Worm (Caenorhabditis elegans) whole organism, L3 larva: ENCODE measurements around the gene C13F10.5.

Experiments used
- R02D3.7 ChIP-seq: fragments of 150-350 bp; optimal IDR thresholded peaks from 2 replicates; lab custom pipeline; 2014; ENCODE audit warnings: missing biosample characterization, missing genetic modification characterization
- ZK546.5 ChIP-seq: sonication (generic microtip); optimal IDR thresholded peaks from 2 replicates; lab custom pipeline; 2017; ENCODE audit warnings: missing biosample characterization, missing genetic modification characterization
- ama-1 ChIP-seq: fragments of 150-350 bp; optimal IDR thresholded peaks from 2 replicates; lab custom pipeline; 2018
- ceh-16 ChIP-seq: sonication (generic microtip); optimal IDR thresholded peaks from 2 replicates; lab custom pipeline; 2017; ENCODE audit warnings: missing biosample characterization, missing genetic modification characterization
- ceh-28 ChIP-seq: fragments of 150-350 bp; optimal IDR thresholded peaks from 2 replicates; lab custom pipeline; 2014; ENCODE audit warnings: missing biosample characterization, missing genetic modification reagents, missing genetic modification characterization
- ceh-82 ChIP-seq: fragments of 150-350 bp; optimal IDR thresholded peaks from 2 replicates; lab custom pipeline; 2014; ENCODE audit warnings: missing biosample characterization, missing genetic modification characterization
- daf-12 ChIP-seq: fragments of 150-350 bp; optimal IDR thresholded peaks from 2 replicates; lab custom pipeline; 2014; ENCODE audit warnings: missing biosample characterization, missing genetic modification reagents, missing genetic modification characterization
- egl-27 ChIP-seq: sonication (generic microtip); optimal IDR thresholded peaks from 4 replicates; lab custom pipeline; 2017; ENCODE audit warnings: missing biosample characterization, missing genetic modification reagents, missing genetic modification characterization
- egl-5 ChIP-seq: fragments of 150-350 bp; optimal IDR thresholded peaks from 2 replicates; lab custom pipeline; 2017; ENCODE audit warnings: missing biosample characterization, missing genetic modification reagents, missing genetic modification characterization, inconsistent platforms
- elt-1 ChIP-seq: fragments of 150-350 bp; optimal IDR thresholded peaks from 2 replicates; lab custom pipeline; 2014; ENCODE audit warnings: missing biosample characterization, missing genetic modification characterization
- elt-2 ChIP-seq: sonication (generic microtip); optimal IDR thresholded peaks from 2 replicates; lab custom pipeline; 2016; ENCODE audit warnings: missing genetic modification reagents, mild to moderate bottlenecking, missing genetic modification characterization, missing compliant biosample characterization
- elt-3 ChIP-seq, 3 experiments: fragments of 150-350 bp in 1 of 3; sonication (generic microtip) in 2 of 3; optimal IDR thresholded peaks; 2 replicates in 2 of 3; 4 replicates in 1 of 3; lab custom pipeline; 2014 to 2017; ENCODE audit warnings: missing biosample characterization in 3 of 3, missing genetic modification characterization in 3 of 3
- eor-1 ChIP-seq, 2 experiments: fragments of 150-350 bp; optimal IDR thresholded peaks; 2 replicates each; lab custom pipeline; 2014 to 2018; ENCODE audit warnings: missing biosample characterization in 2 of 2, missing genetic modification characterization in 2 of 2
- fkh-10 ChIP-seq: sonication (generic microtip); optimal IDR thresholded peaks from 2 replicates; lab custom pipeline; 2017; ENCODE audit warnings: missing biosample characterization, missing genetic modification reagents, missing genetic modification characterization
- fkh-2 ChIP-seq: fragments of 150-350 bp; optimal IDR thresholded peaks from 2 replicates; lab custom pipeline; 2014; ENCODE audit warnings: missing biosample characterization, missing genetic modification reagents, missing genetic modification characterization
- fos-1 ChIP-seq: fragments of 150-350 bp; optimal IDR thresholded peaks from 2 replicates; lab custom pipeline; 2014; ENCODE audit warnings: missing biosample characterization, missing genetic modification characterization
- hmg-11 ChIP-seq: sonication (generic microtip); optimal IDR thresholded peaks from 2 replicates; lab custom pipeline; 2016; ENCODE audit warnings: missing genetic modification characterization, missing compliant biosample characterization
- jun-1 ChIP-seq: fragments of 150-350 bp; optimal IDR thresholded peaks from 2 replicates; lab custom pipeline; 2014; ENCODE audit warnings: missing biosample characterization, missing genetic modification reagents, missing genetic modification characterization
- lin-15B ChIP-seq: fragments of 150-350 bp; optimal IDR thresholded peaks from 2 replicates; lab custom pipeline; 2014; ENCODE audit warnings: missing biosample characterization, missing genetic modification characterization
- lin-39 ChIP-seq: fragments of 150-350 bp; optimal IDR thresholded peaks from 2 replicates; lab custom pipeline; 2018; ENCODE audit warnings: missing biosample characterization, missing genetic modification reagents, missing genetic modification characterization
- lsy-12 ChIP-seq: sonication (generic microtip); optimal IDR thresholded peaks from 2 replicates; lab custom pipeline; 2016; ENCODE audit warnings: mild to moderate bottlenecking, missing genetic modification characterization, missing compliant biosample characterization
- mml-1 ChIP-seq: fragments of 150-350 bp; sonication (generic microtip); optimal IDR thresholded peaks from 3 replicates; lab custom pipeline; 2014; ENCODE audit warnings: missing biosample characterization, missing genetic modification characterization
- nfya-1 ChIP-seq: sonication (generic microtip); optimal IDR thresholded peaks from 2 replicates; lab custom pipeline; 2017; ENCODE audit warnings: missing genetic modification characterization, mild to moderate bottlenecking, missing compliant biosample characterization, antibody characterized with exemption, moderate library complexity; ENCODE audit not compliant: insufficient read depth
- nhr-11 ChIP-seq: fragments of 150-350 bp; optimal IDR thresholded peaks from 2 replicates; lab custom pipeline; 2014; ENCODE audit warnings: missing biosample characterization, missing genetic modification characterization
- nhr-12 ChIP-seq: fragments of 150-350 bp; optimal IDR thresholded peaks from 2 replicates; lab custom pipeline; 2014; ENCODE audit warnings: missing biosample characterization, missing genetic modification characterization
- nhr-23 ChIP-seq: fragments of 150-350 bp; optimal IDR thresholded peaks from 2 replicates; lab custom pipeline; 2014; ENCODE audit warnings: missing biosample characterization, missing genetic modification reagents, missing genetic modification characterization
- nhr-237 ChIP-seq: fragments of 150-350 bp; optimal IDR thresholded peaks from 2 replicates; lab custom pipeline; 2014; ENCODE audit warnings: missing biosample characterization, missing genetic modification characterization
- nhr-25 ChIP-seq: sonication (generic microtip); optimal IDR thresholded peaks from 2 replicates; lab custom pipeline; 2017; ENCODE audit warnings: missing biosample characterization, missing genetic modification characterization
- nhr-28 ChIP-seq: fragments of 150-350 bp; optimal IDR thresholded peaks from 2 replicates; lab custom pipeline; 2014; ENCODE audit warnings: missing biosample characterization, missing genetic modification characterization
- nhr-43 ChIP-seq: sonication (generic microtip); optimal IDR thresholded peaks from 2 replicates; lab custom pipeline; 2016; ENCODE audit warnings: mild to moderate bottlenecking, missing genetic modification characterization, missing compliant biosample characterization; ENCODE audit not compliant: poor library complexity, severe bottlenecking
- nhr-67 ChIP-seq: fragments of 150-350 bp; optimal IDR thresholded peaks from 2 replicates; lab custom pipeline; 2014; ENCODE audit warnings: missing biosample characterization, missing genetic modification characterization
- nhr-76 ChIP-seq: fragments of 150-350 bp; sonication (generic microtip); optimal IDR thresholded peaks from 5 replicates; lab custom pipeline; 2014; ENCODE audit warnings: missing biosample characterization, missing genetic modification characterization
- pha-4 ChIP-seq: fragments of 150-350 bp; optimal IDR thresholded peaks from 2 replicates; lab custom pipeline; 2014; ENCODE audit warnings: missing biosample characterization, missing genetic modification reagents, missing genetic modification characterization
- snpc-4 ChIP-seq: fragments of 150-350 bp; optimal IDR thresholded peaks from 2 replicates; lab custom pipeline; 2014; ENCODE audit warnings: missing biosample characterization, missing genetic modification characterization
- unc-39 ChIP-seq: sonication (generic microtip); optimal IDR thresholded peaks from 4 replicates; lab custom pipeline; 2017; ENCODE audit warnings: missing biosample characterization, missing genetic modification characterization
- unc-62 ChIP-seq: fragments of 150-350 bp; sonication (generic microtip); optimal IDR thresholded peaks from 4 replicates; lab custom pipeline; 2014; ENCODE audit warnings: missing biosample characterization, missing genetic modification reagents, missing genetic modification characterization
- zag-1 ChIP-seq: fragments of 150-350 bp; optimal IDR thresholded peaks from 2 replicates; lab custom pipeline; 2014; ENCODE audit warnings: missing biosample characterization, missing genetic modification characterization
- ztf-11 ChIP-seq: fragments of 150-350 bp; optimal IDR thresholded peaks from 2 replicates; lab custom pipeline; 2014; ENCODE audit warnings: missing biosample characterization, missing genetic modification characterization
- ztf-4 ChIP-seq: fragments of 150-350 bp; optimal IDR thresholded peaks from 2 replicates; lab custom pipeline; 2014; ENCODE audit warnings: missing biosample characterization, missing genetic modification characterization

C13F10.5 gene

DNA sequence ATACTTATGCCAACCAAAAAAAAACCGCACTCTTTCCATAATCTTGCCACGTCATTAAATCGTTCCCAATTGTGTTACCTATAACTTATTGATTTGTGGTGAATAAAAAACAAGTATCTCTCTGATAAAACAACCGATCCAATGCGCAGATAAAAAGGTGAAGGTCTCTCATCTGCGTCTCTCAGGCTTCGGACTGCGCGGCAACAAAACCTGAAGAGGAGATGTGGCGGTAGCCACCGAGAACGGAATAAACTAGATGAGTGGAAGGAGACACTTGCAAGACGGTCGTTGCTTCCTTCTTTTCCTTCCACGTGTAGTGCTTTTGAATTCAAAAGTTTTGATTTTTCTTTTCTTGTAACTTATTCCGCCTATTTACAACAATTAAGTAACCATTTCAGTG lies 6.1 kb upstream of the C13F10.5 start, which contains the start of gene fkb-3:
Gene fkb-3, plus strand, starts transcription at position 277 of the 400 bp plus-strand sequence.
- TF ChIP-seq nhr-12 (tag; lab: Kevin White, UChicago) (no peak), eor-1 (tag; optimal IDR thresholded peaks at IDR 0.05; lab: Kevin White, UChicago) (no peak), ceh-28 (peak; percentile 12), snpc-4 (no peak), egl-5 (tag; lab: Kevin White, UChicago) (no peak), elt-3 (tag; optimal IDR thresholded peaks at IDR 0.05; lab: Kevin White, UChicago) (peak in 1 of 3 experiments; percentile 18), elt-1 (tag; lab: Kevin White, UChicago) (peak; percentile 30), unc-39 (tag; lab: Kevin White, UChicago) (no peak), nhr-76 (tag; lab: Kevin White, UChicago) (no peak), unc-62 (GFP tag; lab: Kevin White, UChicago) (no peak), nhr-28 (tag; lab: Kevin White, UChicago) (no peak), ZK546.5 (tag; lab: Kevin White, UChicago) (no peak), lin-15B (tag; lab: Kevin White, UChicago) (peak; percentile 3), R02D3.7 (tag; lab: Kevin White, UChicago) (no peak), nhr-43 (tag; lab: Kevin White, UChicago) (no peak), jun-1 (tag; lab: Kevin White, UChicago) (no peak), daf-12 (tag; lab: Kevin White, UChicago) (no peak), mml-1 (tag; lab: Kevin White, UChicago) (no peak), fkh-2 (tag; lab: Kevin White, UChicago) (no peak), nhr-23 (tag; lab: Kevin White, UChicago) (peak; percentile 65), nhr-67 (tag; lab: Kevin White, UChicago) (no peak), ztf-11 (tag; lab: Kevin White, UChicago) (no peak), nhr-25 (tag; lab: Kevin White, UChicago) (peak; percentile 74)

DNA sequence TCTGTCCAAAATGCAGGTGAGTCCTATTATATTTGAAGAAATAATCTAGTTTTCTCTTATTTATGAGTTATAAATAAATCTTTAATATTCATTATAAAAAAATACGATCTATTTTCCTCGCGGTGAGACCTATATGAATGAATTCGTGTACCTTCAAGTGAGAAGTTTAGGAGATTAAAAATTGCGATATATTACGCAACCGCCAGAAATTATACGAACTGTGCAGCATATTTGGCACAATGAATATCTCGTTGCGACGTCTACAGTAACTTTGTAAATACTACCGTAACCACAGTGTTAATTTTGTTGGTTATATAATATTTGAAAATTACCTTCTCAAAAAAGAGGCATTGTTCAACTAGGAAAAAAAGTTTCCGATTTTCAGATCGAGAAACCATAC lies 5.5 kb upstream of the C13F10.5 start:
- TF ChIP-seq lin-15B (tag; lab: Kevin White, UChicago) (no peak), elt-1 (tag; lab: Kevin White, UChicago) (no peak), ceh-16 (tag; lab: Kevin White, UChicago) (no peak), jun-1 (tag; lab: Kevin White, UChicago) (no peak), elt-3 (tag; optimal IDR thresholded peaks at IDR 0.05; lab: Kevin White, UChicago) (no peak), hmg-11 (tag; lab: Kevin White, UChicago) (no peak), zag-1 (tag; lab: Kevin White, UChicago) (no peak), ceh-82 (no peak), nhr-76 (tag; lab: Kevin White, UChicago) (no peak), fkh-10 (GFP tag; lab: Kevin White, UChicago) (no peak), ama-1 (lab: Kevin White, UChicago) (no peak), nhr-237 (no peak), ceh-28 (no peak), nhr-23 (tag; lab: Kevin White, UChicago) (no peak), nhr-67 (tag; lab: Kevin White, UChicago) (no peak), ztf-4 (no peak)

DNA sequence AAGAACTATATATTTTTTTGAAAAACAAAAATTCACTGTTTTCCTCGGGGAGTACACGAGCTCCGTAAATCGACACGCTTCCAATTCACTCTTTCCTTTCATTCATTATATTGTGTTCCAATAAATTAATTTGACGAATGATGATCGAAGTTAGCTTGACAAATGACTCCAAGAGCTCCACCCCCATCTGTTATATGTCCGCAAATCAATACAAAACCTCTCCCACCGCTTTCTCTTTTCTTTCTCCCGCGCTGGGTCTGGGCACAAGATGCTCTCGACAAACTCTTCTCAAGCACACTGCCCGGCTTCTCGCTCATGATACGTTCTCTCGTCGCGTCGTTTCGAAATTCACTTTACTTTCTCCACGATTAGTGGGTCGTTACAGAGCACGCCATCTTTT lies 5.1 kb upstream of the C13F10.5 start, which contains the start of gene C13F10.1:
Gene C13F10.1, plus strand, starts transcription at position 138 of the 400 bp plus-strand sequence.
- peak; percentile 54 for TF ChIP-seq egl-5 (tag; lab: Kevin White, UChicago)
- TF ChIP-seq nfya-1 (tag; lab: Kevin White, UChicago) = peak; percentile 29
- TF ChIP-seq snpc-4 = no peak
- TF ChIP-seq hmg-11 (tag; lab: Kevin White, UChicago) = peak; percentile 57
- no peak for TF ChIP-seq elt-2 (tag; lab: Kevin White, UChicago)
- TF ChIP-seq lin-39 = peak; percentile 63

DNA sequence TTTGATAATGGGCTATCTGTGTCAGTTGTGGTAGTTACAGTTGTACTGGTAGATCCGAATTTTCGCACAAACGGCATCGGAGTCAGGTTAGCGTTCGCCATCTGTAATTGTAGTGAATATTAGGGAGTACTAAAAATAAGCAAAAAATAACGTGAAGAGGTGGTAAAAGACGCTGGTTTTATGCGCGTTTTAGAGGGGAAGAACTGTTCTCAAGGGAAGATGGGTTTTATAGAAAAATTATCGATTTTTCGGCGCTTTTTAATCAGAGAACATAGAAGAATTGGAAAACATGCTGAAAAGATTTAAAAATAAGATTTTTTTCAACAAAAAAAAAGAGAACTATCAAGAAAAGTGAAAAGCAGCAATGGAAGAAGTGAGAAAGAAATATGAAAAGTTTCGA lies 4.3 kb upstream of the C13F10.5 start, which contains the start of gene C13F10.7:
Gene C13F10.7, minus strand, starts transcription at position 101 of the 400 bp plus-strand sequence.
- TF ChIP-seq nhr-11 (tag; lab: Kevin White, UChicago) (no peak), nhr-76 (tag; lab: Kevin White, UChicago) (no peak), nhr-23 (tag; lab: Kevin White, UChicago) (no peak), elt-3 (tag; optimal IDR thresholded peaks at IDR 0.05; lab: Kevin White, UChicago) (no peak), egl-27 (no peak), pha-4 (no peak), eor-1 (tag; optimal IDR thresholded peaks at IDR 0.05; lab: Kevin White, UChicago) (no peak), jun-1 (tag; lab: Kevin White, UChicago) (no peak), nhr-25 (tag; lab: Kevin White, UChicago) (no peak), nfya-1 (tag; lab: Kevin White, UChicago) (no peak), zag-1 (tag; lab: Kevin White, UChicago) (no peak), lsy-12 (no peak), nhr-67 (tag; lab: Kevin White, UChicago) (no peak), unc-62 (GFP tag; lab: Kevin White, UChicago) (no peak), elt-1 (tag; lab: Kevin White, UChicago) (no peak), snpc-4 (no peak), daf-12 (tag; lab: Kevin White, UChicago) (no peak), fos-1 (tag; lab: Kevin White, UChicago) (no peak), unc-39 (tag; lab: Kevin White, UChicago) (no peak)
- TF ChIP-seq, all 47 proteins: peak for 0
